Worm (Caenorhabditis elegans): ENCODE measurements around the gene T23F4.2.
A peak's percentile ranks its signal among the peaks of the same experiment; 100 is the strongest.

The T23F4.2 gene

DNA sequence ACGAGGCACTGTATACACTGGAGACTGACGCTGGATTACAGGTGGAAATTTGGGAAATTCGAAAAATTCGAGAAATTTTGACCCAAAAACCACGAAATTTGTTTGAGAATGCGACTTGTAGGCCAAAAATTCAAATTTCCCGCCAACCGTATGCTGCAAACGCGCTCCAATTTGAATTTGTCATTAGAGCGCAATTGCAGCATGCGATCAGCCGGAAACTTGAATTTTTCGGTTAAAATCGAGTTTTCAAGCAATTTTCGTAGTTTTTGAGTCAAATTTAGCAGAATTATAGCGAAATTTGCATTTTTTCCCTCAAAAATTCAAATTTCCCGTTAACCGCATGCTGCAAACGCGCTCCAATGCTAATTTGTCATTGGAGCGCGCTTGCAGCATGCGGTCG lies 33.1 kb upstream of the T23F4.2 start:
- TF ChIP-seq F57C9.4 (tag; optimal IDR thresholded peaks at IDR 0.05) = no peak
- 0 out of 2 replicates have a peak, but pooled peaks have one; percentile 11 for TF ChIP-seq madf-6 (GFP tag; IDR thresholded peaks at IDR 0.05)
- TF ChIP-seq lin-54 (GFP tag; optimal IDR thresholded peaks at IDR 0.05) = peak; percentile 75
- no peak for TF ChIP-seq C06A6.2 (GFP tag; conservative IDR thresholded peaks at IDR 0.05)
- TF ChIP-seq hrde-1 (tag; optimal IDR thresholded peaks at IDR 0.05; ENCODE audit: borderline replicate concordance) = no peak
- no peak for TF ChIP-seq lir-1 (GFP tag; conservative IDR thresholded peaks at IDR 0.05)
- peak; percentile 21 for TF ChIP-seq lsl-1 (GFP tag; optimal IDR thresholded peaks at IDR 0.05)
- TF ChIP-seq mcd-1 (GFP tag; IDR thresholded peaks at IDR 0.05) = peak; percentile 91
- peak; percentile 43; the same call in 1 of the 2 replicates for TF ChIP-seq D2030.7 (GFP tag; IDR thresholded peaks at IDR 0.05)
- TF ChIP-seq K12H6.12 (tag; optimal IDR thresholded peaks at IDR 0.05) = no peak
- no peak for TF ChIP-seq ceh-100 (GFP tag; IDR thresholded peaks at IDR 0.05)
- no peak for TF ChIP-seq tlf-1 (GFP tag; optimal IDR thresholded peaks at IDR 0.05)
- peak; percentile 38 for TF ChIP-seq efl-1 (GFP tag; optimal IDR thresholded peaks at IDR 0.05)

DNA sequence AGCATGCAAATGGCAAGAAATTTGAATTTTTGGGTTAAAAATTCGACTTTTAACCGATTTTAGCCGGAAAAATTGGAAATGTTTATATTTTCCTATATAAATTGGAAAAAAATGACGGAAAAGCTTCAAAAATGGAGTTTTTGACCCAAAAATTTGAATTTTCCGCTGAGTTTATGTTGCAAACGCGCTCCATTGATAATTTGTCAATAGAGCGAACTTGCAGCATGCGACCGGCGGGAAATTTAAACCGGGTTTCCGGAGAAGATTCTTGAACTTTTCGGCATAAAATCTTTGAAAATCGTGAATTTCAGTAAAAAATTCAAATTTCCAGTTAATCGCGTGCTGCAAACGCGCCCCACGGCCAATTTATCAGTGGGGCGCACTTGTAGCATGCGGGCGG lies 32.0 kb upstream of the T23F4.2 start:
- TF ChIP-seq F39B2.1 (GFP tag; IDR thresholded peaks at IDR 0.05) (no peak), ZK185.1 (tag; optimal IDR thresholded peaks at IDR 0.05; ENCODE audit: poor library complexity, severe bottlenecking) (no peak), ztf-28 (GFP tag; IDR thresholded peaks at IDR 0.05) (no peak), egl-44 (GFP tag; IDR thresholded peaks at IDR 0.05) (no peak), F10E7.11 (tag; optimal IDR thresholded peaks at IDR 0.05) (no peak), D2030.7 (GFP tag; IDR thresholded peaks at IDR 0.05) (0 out of 2 replicates have a peak, but pooled peaks have one; percentile 9), B0336.3 (GFP tag; IDR thresholded peaks at IDR 0.05) (no peak), rcor-1 (GFP tag; IDR thresholded peaks at IDR 0.05) (no peak), Y79H2A.3 (GFP tag; conservative IDR thresholded peaks at IDR 0.05) (no peak), Y56A3A.18 (GFP tag; IDR thresholded peaks at IDR 0.05) (peak; percentile 8; the same call in 1 of the 2 replicates), mcd-1 (GFP tag; IDR thresholded peaks at IDR 0.05) (peak; percentile 78), tlf-1 (GFP tag; optimal IDR thresholded peaks at IDR 0.05) (no peak), rec-8 (tag; optimal IDR thresholded peaks at IDR 0.05) (no peak), sea-2 (GFP tag; IDR thresholded peaks at IDR 0.05) (no peak)

DNA sequence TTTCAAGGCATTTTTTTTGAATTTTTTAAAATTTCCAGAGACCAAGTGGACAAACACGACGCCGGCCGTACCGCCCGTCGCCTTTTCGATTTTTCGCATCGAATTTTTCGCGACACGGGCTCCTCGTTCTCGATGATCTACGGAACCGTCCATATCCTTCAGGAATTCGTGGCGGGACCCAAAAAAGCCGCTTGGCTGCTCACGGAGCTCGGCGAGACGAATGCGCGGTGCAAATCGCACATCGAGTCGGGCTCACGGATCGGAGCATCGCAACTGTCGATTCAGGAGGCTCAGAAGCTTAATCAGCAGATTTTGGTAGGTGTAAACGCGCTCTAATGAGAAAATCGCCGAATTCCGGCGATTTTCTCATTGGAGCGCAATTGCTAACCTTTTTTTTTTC lies 31.6 kb upstream of the T23F4.2 start:
- TF ChIP-seq rpc-1 (optimal IDR thresholded peaks at IDR 0.05) = no peak
- TF ChIP-seq rpc-1 (tag; optimal IDR thresholded peaks at IDR 0.05) = no peak
- TF ChIP-seq akir-1 (GFP tag; optimal IDR thresholded peaks at IDR 0.05) = no peak
- TF ChIP-seq F52B5.7 (tag; optimal IDR thresholded peaks at IDR 0.05) = no peak
- peak; percentile 65 for TF ChIP-seq zfh-2 (GFP tag; conservative IDR thresholded peaks at IDR 0.05)

DNA sequence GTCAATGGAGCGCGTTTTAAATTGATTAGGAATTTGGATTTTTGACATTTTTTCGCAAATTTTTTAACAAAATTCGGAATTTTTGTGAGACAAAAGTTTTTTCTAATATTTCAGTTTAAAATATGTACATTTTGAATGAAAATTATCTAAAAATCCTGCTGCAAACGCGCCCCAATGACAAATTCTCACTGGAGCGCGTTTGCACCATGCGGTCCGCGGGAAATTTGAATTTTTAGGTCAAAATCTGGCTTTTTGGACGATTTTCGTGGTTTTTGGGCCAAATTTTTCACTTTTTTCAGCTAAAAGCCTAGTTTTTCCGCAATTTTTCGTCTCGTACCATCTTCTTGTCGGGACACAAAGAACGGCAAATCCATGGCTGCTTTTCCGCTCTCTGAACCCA lies 30.6 kb upstream of the T23F4.2 start:
- TF ChIP-seq lin-54 (GFP tag; optimal IDR thresholded peaks at IDR 0.05) (peak; percentile 31), mcd-1 (GFP tag; IDR thresholded peaks at IDR 0.05) (peak; percentile 70), ets-4 (GFP tag; optimal IDR thresholded peaks at IDR 0.05) (no peak)

DNA sequence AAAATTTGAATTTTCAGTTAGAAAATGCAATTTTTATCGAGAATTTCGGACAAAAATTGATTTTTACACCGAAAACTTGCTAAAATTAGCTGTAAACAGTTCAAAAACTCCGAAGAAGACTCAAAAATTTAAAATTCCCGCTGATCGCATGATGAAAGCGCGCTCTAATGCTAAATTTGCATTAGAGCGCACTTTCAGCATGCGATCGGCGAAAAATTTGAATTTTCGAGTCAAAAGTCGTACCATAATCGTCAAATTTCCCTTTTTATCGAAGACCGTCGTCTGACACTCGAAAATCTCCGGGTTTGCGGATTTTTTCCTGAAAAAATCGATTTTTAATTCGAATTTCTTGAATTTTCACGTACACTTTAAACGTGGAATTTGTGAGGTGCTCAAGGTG lies 30.1 kb upstream of the T23F4.2 start:
- no peak for TF ChIP-seq dox-1 (GFP tag; IDR thresholded peaks at IDR 0.05)
- peak; percentile 77 for TF ChIP-seq mcd-1 (GFP tag; IDR thresholded peaks at IDR 0.05)
- TF ChIP-seq ceh-100 (GFP tag; IDR thresholded peaks at IDR 0.05) = peak; percentile 29; the same call in 1 of the 2 replicates
- peak; percentile 20 for TF ChIP-seq lin-54 (GFP tag; optimal IDR thresholded peaks at IDR 0.05)
